Worm (Caenorhabditis elegans) whole organism, mixed stage, embryonic: ENCODE data around the gene W05B10.4.

Experiments used
- M03D4.4 ChIP-seq: sonication (generic microtip); optimal IDR thresholded peaks from 2 replicates; lab custom pipeline; 2017; ENCODE audit warnings: mild to moderate bottlenecking, missing genetic modification characterization, missing compliant biosample characterization
- elt-3 ChIP-seq: fragments of 150-350 bp; optimal IDR thresholded peaks from 2 replicates; lab custom pipeline; 2014; ENCODE audit warnings: missing biosample characterization, missing genetic modification characterization
- lsy-2 ChIP-seq: fragments of 150-350 bp; optimal IDR thresholded peaks from 2 replicates; lab custom pipeline; 2014; ENCODE audit warnings: missing biosample characterization, missing genetic modification characterization
- mab-5 ChIP-seq: fragments of 150-350 bp; optimal IDR thresholded peaks from 2 replicates; lab custom pipeline; 2014; ENCODE audit warnings: missing biosample characterization, missing genetic modification characterization
- nhr-237 ChIP-seq: fragments of 150-350 bp; optimal IDR thresholded peaks from 2 replicates; lab custom pipeline; 2014; ENCODE audit warnings: missing biosample characterization, missing genetic modification characterization
- nhr-28 ChIP-seq: fragments of 150-350 bp; optimal IDR thresholded peaks from 2 replicates; lab custom pipeline; 2014; ENCODE audit warnings: missing biosample characterization, missing genetic modification characterization
- nhr-76 ChIP-seq: sonication (generic microtip); optimal IDR thresholded peaks from 2 replicates; lab custom pipeline; 2017; ENCODE audit warnings: missing biosample characterization, missing genetic modification characterization
- pha-4 ChIP-seq: fragments of 150-350 bp; optimal IDR thresholded peaks from 2 replicates; lab custom pipeline; 2018; ENCODE audit warnings: missing biosample characterization, missing genetic modification reagents, missing genetic modification characterization
- snpc-4 ChIP-seq: fragments of 150-350 bp; optimal IDR thresholded peaks from 2 replicates; lab custom pipeline; 2014; ENCODE audit warnings: missing biosample characterization, missing genetic modification characterization
- sptf-1 ChIP-seq: sonication (generic microtip); optimal IDR thresholded peaks from 2 replicates; lab custom pipeline; 2017; ENCODE audit warnings: mild to moderate bottlenecking, missing genetic modification characterization, moderate library complexity, missing compliant biosample characterization

- TF ChIP-seq sptf-1 (no peak), nhr-237 (tag; lab: Kevin White, UChicago) (no peak), snpc-4 (tag; lab: Kevin White, UChicago) (no peak), nhr-76 (no peak), lsy-2 (tag; lab: Kevin White, UChicago) (no peak), nhr-28 (tag; lab: Kevin White, UChicago) (no peak), elt-3 (tag; lab: Kevin White, UChicago) (no peak), pha-4 (tag; lab: Kevin White, UChicago) (no peak), mab-5 (no peak), M03D4.4 (tag; lab: Kevin White, UChicago) (no peak)
Measured at ce11 chrV:12635218-12635617, 32.8 kb upstream of the W05B10.4 start.
